Fruit fly (Drosophila melanogaster) whole organism, embryonic: Measurements from ENCODE around the gene dbe.

Experiments used
- ATbp ChIP-seq: fragments of 200-800 bp; sonication (Bioruptor generic); optimal IDR thresholded peaks from 2 replicates; lab custom pipeline; 2017; ENCODE audit warnings: missing biosample characterization, mild to moderate bottlenecking, missing genetic modification characterization, missing genetic modification reagents
- CG10267 ChIP-seq: fragments of 200-800 bp; sonication (Bioruptor generic); optimal IDR thresholded peaks from 2 replicates; lab custom pipeline; 2018; ENCODE audit warnings: missing biosample characterization, mild to moderate bottlenecking, missing genetic modification characterization, moderate library complexity
- CG11247 ChIP-seq: fragments of 200-800 bp; sonication (Bioruptor generic); IDR thresholded peaks from 2 replicates; pipeline ENCODE4 v1.3.6; 2022; ENCODE audit warnings: missing biosample characterization, missing genetic modification characterization
- CG11560 ChIP-seq: fragments of 200-800 bp; sonication (Bioruptor generic); IDR thresholded peaks from 3 replicates; pipeline ENCODE4 v1.3.6; 2022; ENCODE audit warnings: missing biosample characterization, missing genetic modification characterization
- CG12071 ChIP-seq: fragments of 200-800 bp; sonication (Bioruptor generic); optimal IDR thresholded peaks from 3 replicates; lab custom pipeline; 2018; ENCODE audit warnings: missing biosample characterization, mild to moderate bottlenecking, missing genetic modification characterization
- CG15073 ChIP-seq: fragments of 200-800 bp; sonication (Bioruptor generic); optimal IDR thresholded peaks from 2 replicates; lab custom pipeline; 2016; ENCODE audit warnings: missing biosample characterization, missing genetic modification characterization
- CG15269 ChIP-seq: fragments of 200-800 bp; sonication (Bioruptor generic); optimal IDR thresholded peaks from 2 replicates; lab custom pipeline; 2018; ENCODE audit warnings: missing biosample characterization, mild to moderate bottlenecking, missing genetic modification characterization, moderate library complexity
- CG15696 ChIP-seq: fragments of 200-800 bp; sonication (Bioruptor generic); optimal IDR thresholded peaks from 2 replicates; lab custom pipeline; 2019; ENCODE audit warnings: missing biosample characterization, mild to moderate bottlenecking, missing genetic modification characterization, moderate library complexity
- CG1647 ChIP-seq: fragments of 200-800 bp; sonication (Bioruptor generic); optimal IDR thresholded peaks from 3 replicates; lab custom pipeline; 2016; ENCODE audit warnings: missing biosample characterization, missing genetic modification characterization
- CG17328 ChIP-seq: fragments of 200-800 bp; sonication (Bioruptor generic); IDR thresholded peaks from 2 replicates; pipeline ENCODE4 v1.3.6; 2022; ENCODE audit warnings: missing biosample characterization, missing genetic modification characterization
- CG1792 ChIP-seq: fragments of 200-800 bp; sonication (Bioruptor generic); optimal IDR thresholded peaks from 2 replicates; lab custom pipeline; 2016; ENCODE audit warnings: missing biosample characterization, missing genetic modification characterization
- CG18011 ChIP-seq: fragments of 200-800 bp; sonication (Bioruptor generic); optimal IDR thresholded peaks from 2 replicates; lab custom pipeline; 2017; ENCODE audit warnings: missing biosample characterization, missing genetic modification characterization, mild to moderate bottlenecking, moderate library complexity, missing genotype
- CG4820 ChIP-seq: fragments of 200-800 bp; sonication (Bioruptor generic); optimal IDR thresholded peaks from 3 replicates; lab custom pipeline; 2016; ENCODE audit warnings: missing biosample characterization, missing genetic modification characterization
- CG6791 ChIP-seq: fragments of 200-800 bp; sonication (Bioruptor generic); IDR thresholded peaks from 3 replicates; pipeline ENCODE4 v1.3.6; 2022; ENCODE audit warnings: missing biosample characterization, missing genetic modification characterization; ENCODE audit not compliant: partially characterized antibody
- CG7745 ChIP-seq: fragments of 200-800 bp; sonication (Bioruptor generic); optimal IDR thresholded peaks from 2 replicates; lab custom pipeline; 2018; ENCODE audit warnings: missing biosample characterization, mild to moderate bottlenecking, missing genetic modification characterization, moderate library complexity
- CG8290 ChIP-seq, 3 experiments: fragments of 200-800 bp; sonication (Bioruptor generic); optimal IDR thresholded peaks; 2 replicates each; lab custom pipeline; 2016 to 2019; ENCODE audit warnings: missing biosample characterization in 3 of 3, missing genetic modification characterization in 3 of 3, mild to moderate bottlenecking in 2 of 3, moderate library complexity in 1 of 3
- CG9215 ChIP-seq: fragments of 200-800 bp; sonication (Bioruptor generic); IDR thresholded peaks from 2 replicates; pipeline ENCODE4 v1.3.6; 2022; ENCODE audit warnings: missing biosample characterization, missing genetic modification characterization
- CG9727 ChIP-seq: fragments of 200-800 bp; sonication (Bioruptor generic); optimal IDR thresholded peaks from 3 replicates; lab custom pipeline; 2017; ENCODE audit warnings: missing biosample characterization, mild to moderate bottlenecking, missing genetic modification characterization
- CG9797 ChIP-seq: fragments of 200-800 bp; sonication (Bioruptor generic); optimal IDR thresholded peaks from 3 replicates; lab custom pipeline; 2018; ENCODE audit warnings: missing biosample characterization, mild to moderate bottlenecking, missing genetic modification characterization
- CHES-1-like ChIP-seq: fragments of 200-800 bp; sonication (Bioruptor generic); optimal IDR thresholded peaks from 2 replicates; lab custom pipeline; 2016; ENCODE audit warnings: missing biosample characterization, missing genetic modification characterization
- Deaf1 ChIP-seq: fragments of 200-800 bp; optimal IDR thresholded peaks from 3 replicates; lab custom pipeline; 2019; ENCODE audit warnings: missing biosample characterization, mild to moderate bottlenecking, missing genetic modification characterization, moderate library complexity
- Dfd ChIP-seq, 2 experiments: fragments of >200 bp; optimal IDR thresholded peaks; 2 replicates each; lab custom pipeline; 2017; ENCODE audit warnings: missing biosample characterization in 2 of 2, missing genetic modification characterization in 2 of 2
- Hsf ChIP-seq: fragments of 200-800 bp; sonication (Bioruptor generic); optimal IDR thresholded peaks from 3 replicates; lab custom pipeline; 2016; ENCODE audit warnings: missing biosample characterization, missing genetic modification characterization
- MTF-1 ChIP-seq: fragments of 200-800 bp; sonication (Bioruptor generic); optimal IDR thresholded peaks from 2 replicates; lab custom pipeline; 2018; ENCODE audit warnings: missing biosample characterization, mild to moderate bottlenecking, missing genetic modification characterization, borderline replicate concordance
- Mad ChIP-seq: fragments of 200-800 bp; sonication (Bioruptor generic); optimal IDR thresholded peaks from 2 replicates; lab custom pipeline; 2016; ENCODE audit warnings: missing biosample characterization, missing genetic modification characterization
- Meics ChIP-seq: fragments of 200-800 bp; sonication (Bioruptor generic); optimal IDR thresholded peaks from 2 replicates; lab custom pipeline; 2017; ENCODE audit warnings: missing biosample characterization, mild to moderate bottlenecking, missing genetic modification characterization
- Poxn ChIP-seq: fragments of 200-800 bp; sonication (Bioruptor generic); IDR thresholded peaks from 2 replicates; pipeline ENCODE4 v1.3.6; 2022; ENCODE audit warnings: missing biosample characterization, missing genetic modification characterization
- Vsx1 ChIP-seq: fragments of 200-800 bp; sonication (Bioruptor generic); optimal IDR thresholded peaks from 2 replicates; lab custom pipeline; 2017; ENCODE audit warnings: missing biosample characterization, mild to moderate bottlenecking, missing genetic modification characterization, missing genetic modification reagents
- ab ChIP-seq: fragments of 200-800 bp; sonication (Bioruptor generic); optimal IDR thresholded peaks from 2 replicates; lab custom pipeline; 2016; ENCODE audit warnings: missing biosample characterization, missing genetic modification characterization
- ato ChIP-seq: fragments of 200-800 bp; sonication (Bioruptor generic); IDR thresholded peaks from 2 replicates; pipeline ENCODE4 v1.3.6; 2022; ENCODE audit warnings: missing biosample characterization, missing genetic modification characterization; ENCODE audit not compliant: partially characterized antibody
- bbx ChIP-seq: fragments of 200-800 bp; sonication (Bioruptor generic); IDR thresholded peaks from 2 replicates; pipeline ENCODE4 v1.3.6; 2022; ENCODE audit warnings: missing biosample characterization, missing genetic modification characterization; ENCODE audit not compliant: partially characterized antibody
- bcd ChIP-seq: fragments of 200-800 bp; sonication (Bioruptor generic); optimal IDR thresholded peaks from 2 replicates; lab custom pipeline; 2017; ENCODE audit warnings: missing biosample characterization, mild to moderate bottlenecking, missing genetic modification characterization
- crc ChIP-seq: fragments of 200-800 bp; sonication (Bioruptor generic); optimal IDR thresholded peaks from 2 replicates; lab custom pipeline; 2016; ENCODE audit warnings: missing biosample characterization, missing genetic modification characterization
- da ChIP-seq: fragments of 200-800 bp; sonication (Bioruptor generic); optimal IDR thresholded peaks from 2 replicates; lab custom pipeline; 2016; ENCODE audit warnings: missing biosample characterization, missing genetic modification characterization
- danr ChIP-seq: fragments of 200-800 bp; sonication (Bioruptor generic); IDR thresholded peaks from 2 replicates; pipeline ENCODE4 v1.3.6; 2022; ENCODE audit warnings: missing biosample characterization, missing genetic modification characterization
- dati ChIP-seq: fragments of 200-800 bp; sonication (Bioruptor generic); IDR thresholded peaks from 2 replicates; pipeline ENCODE4 v1.3.6; 2022; ENCODE audit warnings: missing biosample characterization, missing genetic modification characterization
- fd64A ChIP-seq: fragments of 200-800 bp; sonication (Bioruptor generic); optimal IDR thresholded peaks from 3 replicates; lab custom pipeline; 2018; ENCODE audit warnings: missing biosample characterization, mild to moderate bottlenecking, missing genetic modification characterization
- gcm2 ChIP-seq: fragments of 200-800 bp; sonication (Bioruptor generic); optimal IDR thresholded peaks from 2 replicates; lab custom pipeline; 2016; ENCODE audit warnings: missing biosample characterization, missing genetic modification characterization
- gro ChIP-seq: fragments of 200-800 bp; sonication (Bioruptor generic); optimal IDR thresholded peaks from 2 replicates; lab custom pipeline; 2016; ENCODE audit warnings: missing biosample characterization, missing genetic modification characterization
- gt ChIP-seq: fragments of 200-800 bp; sonication (Bioruptor generic); IDR thresholded peaks from 2 replicates; pipeline ENCODE4 v1.3.6; 2022; ENCODE audit warnings: missing biosample characterization, missing genetic modification characterization
- kay ChIP-seq: fragments of 200-800 bp; sonication (Bioruptor generic); optimal IDR thresholded peaks from 2 replicates; lab custom pipeline; 2016; ENCODE audit warnings: missing biosample characterization, missing genetic modification characterization
- lmd ChIP-seq: fragments of 200-800 bp; sonication (Bioruptor generic); IDR thresholded peaks from 2 replicates; pipeline ENCODE4 v1.3.6; 2022; ENCODE audit warnings: missing biosample characterization, missing genetic modification characterization
- mld ChIP-seq: fragments of 200-800 bp; sonication (Bioruptor generic); IDR thresholded peaks from 3 replicates; pipeline ENCODE4 v1.3.6; 2022; ENCODE audit warnings: missing biosample characterization, missing genetic modification characterization; ENCODE audit not compliant: partially characterized antibody
- ro ChIP-seq: fragments of 200-800 bp; sonication (Bioruptor generic); IDR thresholded peaks from 2 replicates; pipeline ENCODE4 v1.3.6; 2022; ENCODE audit warnings: missing biosample characterization, missing genetic modification characterization
- sd ChIP-seq: fragments of 200-800 bp; sonication (Bioruptor generic); optimal IDR thresholded peaks from 3 replicates; lab custom pipeline; 2018; ENCODE audit warnings: missing biosample characterization, mild to moderate bottlenecking, missing genetic modification characterization, moderate library complexity
- unpg ChIP-seq: fragments of 200-800 bp; sonication (Bioruptor generic); optimal IDR thresholded peaks from 3 replicates; lab custom pipeline; 2018; ENCODE audit warnings: missing biosample characterization, mild to moderate bottlenecking, missing genetic modification characterization, moderate library complexity
- zen ChIP-seq: fragments of 200-800 bp; sonication (Bioruptor generic); optimal IDR thresholded peaks from 3 replicates; lab custom pipeline; 2018; ENCODE audit warnings: missing biosample characterization, mild to moderate bottlenecking, missing genetic modification characterization, moderate library complexity
- zf30C ChIP-seq: fragments of 200-800 bp; sonication (Bioruptor generic); optimal IDR thresholded peaks from 3 replicates; lab custom pipeline; 2018; ENCODE audit warnings: missing biosample characterization, mild to moderate bottlenecking, missing genetic modification characterization

The dbe gene

dm6 chr2L:856690-857488, 12.8 kb downstream of the dbe start (continued):
- TF ChIP-seq sd (tag; lab: Kevin White, UChicago) = peak; percentile 21
- TF ChIP-seq bcd (GFP tag; lab: Kevin White, UChicago) = peak; percentile 74
- no peak for TF ChIP-seq Poxn (GFP tag; lab: Robert Waterston, UW)
- peak; percentile 74 for TF ChIP-seq MTF-1 (GFP tag; lab: Kevin White, UChicago)
- no peak for TF ChIP-seq bbx (GFP tag; lab: Robert Waterston, UW)
- TF ChIP-seq Dfd (GFP tag; optimal IDR thresholded peaks at IDR 0.05; lab: Kevin White, UChicago) = no peak
- peak; percentile 36 for TF ChIP-seq Mad (GFP tag; lab: Kevin White, UChicago)
- peak; percentile 63 for TF ChIP-seq zen
- TF ChIP-seq CG11247 (GFP tag; lab: Robert Waterston, UW) = peak; percentile 50; the same call in 1 of the 2 replicates
- peak; percentile 80 for TF ChIP-seq unpg
- no peak for TF ChIP-seq CG8290 (GFP tag; optimal IDR thresholded peaks at IDR 0.05; lab: Kevin White, UChicago)
- TF ChIP-seq CG8290 (tag; optimal IDR thresholded peaks at IDR 0.05; lab: Kevin White, UChicago) = peak in 1 of 2 experiments; percentile 89
- TF ChIP-seq CG9727 (GFP tag; lab: Kevin White, UChicago) = peak; percentile 66
- TF ChIP-seq Hsf = peak; percentile 75
- TF ChIP-seq fd64A (GFP tag; lab: Kevin White, UChicago) = peak; percentile 55
- TF ChIP-seq Deaf1 (tag; lab: Kevin White, UChicago) = peak; percentile 96
- TF ChIP-seq zf30C = no peak
- TF ChIP-seq CG10267 = peak; percentile 65
- TF ChIP-seq ro (GFP tag; lab: Robert Waterston, UW) = peak; percentile 44; the same call in 1 of the 2 replicates
- peak; percentile 6 for TF ChIP-seq CG9797 (GFP tag; lab: Kevin White, UChicago)
- peak; percentile 68 for TF ChIP-seq Meics (GFP tag; lab: Kevin White, UChicago)
- peak; percentile 63; the same call in 1 of the 3 replicates for TF ChIP-seq CG11560 (tag; lab: Robert Waterston, UW)
- TF ChIP-seq ato (GFP tag; lab: Robert Waterston, UW) = no peak
- TF ChIP-seq CG1792 = peak; percentile 58
- TF ChIP-seq kay = peak; percentile 47
- no peak for TF ChIP-seq CG7745 (tag; lab: Kevin White, UChicago)
- no peak for TF ChIP-seq CG18011 (GFP tag; lab: Kevin White, UChicago)
- TF ChIP-seq mld (GFP tag; lab: Robert Waterston, UW) = no peak
- TF ChIP-seq CG15696 (tag; lab: Kevin White, UChicago) = peak; percentile 48
- peak; percentile 40 for TF ChIP-seq ab (GFP tag; lab: Kevin White, UChicago)
- no peak for TF ChIP-seq CG6791 (GFP tag; lab: Robert Waterston, UW)
- TF ChIP-seq danr (GFP tag; lab: Robert Waterston, UW) = peak; percentile 78; the same call in 1 of the 2 replicates
- peak; percentile 85 for TF ChIP-seq ATbp (GFP tag; lab: Kevin White, UChicago)
- peak; percentile 78 for TF ChIP-seq CG4820 (GFP tag; lab: Kevin White, UChicago)
- peak; percentile 63 for TF ChIP-seq CHES-1-like (GFP tag; lab: Kevin White, UChicago)
- TF ChIP-seq da (GFP tag; lab: Kevin White, UChicago) = no peak
- no peak for TF ChIP-seq CG15073 (GFP tag; lab: Kevin White, UChicago)
- TF ChIP-seq lmd = peak; percentile 87
- no peak for TF ChIP-seq gro (GFP tag; lab: Kevin White, UChicago)
- TF ChIP-seq CG17328 (GFP tag; lab: Robert Waterston, UW) = peak; percentile 88
- TF ChIP-seq CG15269 (tag; lab: Kevin White, UChicago) = peak; percentile 70
- peak; percentile 67 for TF ChIP-seq crc (GFP tag; lab: Kevin White, UChicago)
- TF ChIP-seq CG9215 (GFP tag; lab: Robert Waterston, UW) = 0 out of 2 replicates have a peak, but pooled peaks have one; percentile 54
- TF ChIP-seq Vsx1 (GFP tag; lab: Kevin White, UChicago) = peak; percentile 58
- TF ChIP-seq CG1647 (GFP tag; lab: Kevin White, UChicago) = peak; percentile 45
- TF ChIP-seq gcm2 (GFP tag; lab: Kevin White, UChicago) = no peak
- peak; percentile 68 for TF ChIP-seq gt (GFP tag; lab: Robert Waterston, UW)
- peak; percentile 72 for TF ChIP-seq CG12071 (GFP tag; lab: Kevin White, UChicago)
- TF ChIP-seq dati (GFP tag; lab: Robert Waterston, UW) = peak; percentile 54; the same call in 1 of the 2 replicates
